Fruit fly (Drosophila melanogaster): ENCODE results near the gene Octalpha2R.

DNA sequence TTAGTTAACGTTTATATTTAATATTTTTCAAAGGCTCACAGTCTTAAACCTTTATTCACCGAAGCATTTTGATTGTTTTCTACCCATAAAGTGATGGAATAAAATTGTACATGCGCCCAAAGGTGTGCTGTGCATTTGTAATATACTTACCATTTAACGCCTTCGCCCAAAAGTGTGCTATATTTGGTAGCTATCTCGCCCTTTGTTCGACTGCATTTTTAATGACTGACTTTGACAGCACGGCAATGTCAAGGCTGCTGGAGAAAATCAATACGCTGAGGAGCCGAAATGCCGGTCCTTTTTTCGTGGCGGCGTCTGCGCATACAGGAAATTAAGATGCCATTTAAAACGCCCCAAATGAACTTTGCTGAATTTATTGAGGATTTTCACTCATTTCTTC, 50.3 kb downstream of the Octalpha2R start:
- no peak for TF ChIP-seq tgo (GFP tag; IDR thresholded peaks at IDR 0.05)
- no peak for TF ChIP-seq tll (GFP tag; optimal IDR thresholded peaks at IDR 0.05)
- no peak for TF ChIP-seq ken (GFP tag; IDR thresholded peaks at IDR 0.05)
- TF ChIP-seq CG14860 (GFP tag; IDR thresholded peaks at IDR 0.05; ENCODE audit: partially characterized antibody) = no peak

All from whole organism, embryonic.